Worm (Caenorhabditis elegans) whole organism, L4 larva: ENCODE data around the gene nlp-56.

Source experiments
- R02D3.7 ChIP-seq: fragments of 150-350 bp; sonication (generic microtip); optimal IDR thresholded peaks from 3 replicates; lab custom pipeline; 2014; ENCODE audit warnings: missing biosample characterization, missing genetic modification characterization
- lin-29 ChIP-seq: fragments of 200-800 bp; sonication (Bioruptor generic); IDR thresholded peaks from 2 replicates; pipeline ENCODE4 v1.3.6; 2022; ENCODE audit warnings: missing genetic modification reagents, missing genetic modification characterization, missing compliant biosample characterization
- lin-39 ChIP-seq: fragments of 150-350 bp; optimal IDR thresholded peaks from 2 replicates; lab custom pipeline; 2014; ENCODE audit warnings: missing biosample characterization, missing genetic modification reagents, missing genetic modification characterization
- madf-5 ChIP-seq, 2 experiments: fragments of 200-800 bp; sonication (Bioruptor generic); IDR thresholded peaks; 2 replicates each; pipeline ENCODE4 v1.3.6; 2022; ENCODE audit warnings: missing compliant biosample characterization in 2 of 2, missing genetic modification characterization in 2 of 2
- snpc-4 ChIP-seq: fragments of 150-350 bp; optimal IDR thresholded peaks from 2 replicates; lab custom pipeline; 2014; ENCODE audit warnings: missing biosample characterization, missing genetic modification characterization
- unc-62 ChIP-seq, 3 experiments: fragments of 150-350 bp in 1 of 3; sonication (generic microtip); optimal IDR thresholded peaks in 2 of 3; peaks in 1 of 3; 1 replicate in 1 of 3; 2 replicates in 2 of 3; lab custom pipeline; 2014 to 2017; ENCODE audit warnings: missing biosample characterization in 3 of 3, missing genetic modification characterization in 3 of 3, missing genetic modification reagents in 3 of 3, missing genotype in 1 of 3

DNA sequence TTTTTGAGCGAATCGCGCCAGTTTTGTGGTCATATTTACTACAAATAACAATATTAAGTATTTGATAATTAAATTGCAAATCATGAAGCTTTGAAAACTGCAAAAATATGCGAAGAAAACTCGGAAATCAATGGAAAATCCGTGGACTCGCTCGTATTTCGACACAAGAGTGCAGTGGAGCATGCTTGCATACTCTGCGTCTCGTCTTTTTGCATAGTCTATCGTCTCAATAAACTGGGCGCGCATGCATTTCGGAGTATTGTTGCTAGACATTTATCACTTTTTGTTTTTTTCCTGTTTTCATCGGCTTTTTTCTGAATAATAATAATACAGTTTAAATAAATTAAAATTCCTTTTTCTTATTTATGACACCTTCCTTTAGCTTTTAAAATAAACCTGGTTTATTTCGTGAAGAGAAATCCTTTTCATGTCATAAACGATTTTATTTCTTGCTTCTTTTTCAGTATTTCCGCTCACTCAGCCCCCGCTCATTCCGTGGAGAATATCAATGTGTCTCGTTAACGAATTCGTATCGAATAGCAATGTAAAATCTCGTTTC lies 16.8 kb downstream of the nlp-56 start, which contains the start of the genes mrps-7 and Y57G11C.3:
- TF ChIP-seq lin-29 (GFP tag; lab: Robert Waterston, UW) (no peak), lin-39 (tag; lab: Kevin White, UChicago) (no peak), madf-5 (GFP tag; IDR thresholded peaks at IDR 0.05; lab: Robert Waterston, UW) (no peak), snpc-4 (tag; lab: Kevin White, UChicago) (peak; percentile 38), unc-62 (GFP tag; optimal IDR thresholded peaks at IDR 0.05 in 1 of 2; lab: Kevin White, UChicago) (peak in 1 of 2 experiments; percentile 87), unc-62 (tag; optimal IDR thresholded peaks at IDR 0.05; lab: Kevin White, UChicago) (no peak), R02D3.7 (tag; lab: Kevin White, UChicago) (peak; percentile 93)
